ENCODE assay signal across 5 fruit fly cellular contexts in genomic region chr3L:9441907-9442479, dm6.
TF ChIP-seq lines count a peak whose summit lies in the region.

Gene Bet3, minus strand, starts transcription at chr3L:9442267.
Gene Nf-YA, minus strand, starts transcription at chr3L:9442267.

- no peak for TF ChIP-seq CTCF in whole organism, embryonic (GFP tag; optimal IDR thresholded peaks at IDR 0.05; lab: Kevin White, UChicago)

TF ChIP-seq in whole organism, adult, 20 proteins besides CTCF, POLR2A, EP300 and RAD21 (continues in another document):
- TF ChIP-seq kay (GFP tag; lab: Kevin White, UChicago; ENCODE audit: borderline replicate concordance): no peak
- TF ChIP-seq CG33017 (tag; optimal IDR thresholded peaks at IDR 0.05; lab: Kevin White, UChicago): no peak
- no peak for TF ChIP-seq cnc (optimal IDR thresholded peaks at IDR 0.05; lab: Kevin White, UChicago)
- peak; percentile 78 for TF ChIP-seq toe (GFP tag; optimal IDR thresholded peaks at IDR 0.05; lab: Kevin White, UChicago)
- TF ChIP-seq CG1620 (GFP tag; optimal IDR thresholded peaks at IDR 0.05; lab: Kevin White, UChicago): peak; percentile 72
- peak; percentile 56 for TF ChIP-seq Mnt (GFP tag; optimal IDR thresholded peaks at IDR 0.05; lab: Kevin White, UChicago)
- peak; percentile 68 for TF ChIP-seq Crg-1 (GFP tag; optimal IDR thresholded peaks at IDR 0.05; lab: Kevin White, UChicago)
- peak; percentile 58 for TF ChIP-seq cic (GFP tag; optimal IDR thresholded peaks at IDR 0.05; lab: Kevin White, UChicago)
- peak; percentile 38 for TF ChIP-seq bab1 (GFP tag; optimal IDR thresholded peaks at IDR 0.05; lab: Kevin White, UChicago)
- peak; percentile 50 for TF ChIP-seq ovo (GFP tag; optimal IDR thresholded peaks at IDR 0.05; lab: Kevin White, UChicago)
- TF ChIP-seq CG7101 (tag; optimal IDR thresholded peaks at IDR 0.05; lab: Kevin White, UChicago): peak; percentile 4
- no peak for TF ChIP-seq CG5204 (GFP tag; optimal IDR thresholded peaks at IDR 0.05; lab: Kevin White, UChicago)
- TF ChIP-seq Clk (GFP tag; optimal IDR thresholded peaks at IDR 0.05; lab: Kevin White, UChicago): no peak
- peak; percentile 36 for TF ChIP-seq CG11617 (GFP tag; optimal IDR thresholded peaks at IDR 0.05; lab: Kevin White, UChicago)
- TF ChIP-seq CG7045 (GFP tag; optimal IDR thresholded peaks at IDR 0.05; lab: Kevin White, UChicago): peak; percentile 50
- TF ChIP-seq CG12768 (GFP tag; optimal IDR thresholded peaks at IDR 0.05; lab: Kevin White, UChicago): peak; percentile 10
- TF ChIP-seq pad (GFP tag; optimal IDR thresholded peaks at IDR 0.05; lab: Kevin White, UChicago): peak; percentile 35
- TF ChIP-seq Hr96 (GFP tag; optimal IDR thresholded peaks at IDR 0.05; lab: Kevin White, UChicago): peak; percentile 60

TF ChIP-seq in whole organism, embryonic, 481 proteins besides CTCF, POLR2A, EP300 and RAD21 (continues in another document):
- TF ChIP-seq CG7556 (GFP tag; optimal IDR thresholded peaks at IDR 0.05; lab: Kevin White, UChicago): no peak
- peak; percentile 81 for TF ChIP-seq Gug (GFP tag; IDR thresholded peaks at IDR 0.05; lab: Robert Waterston, UW)
- TF ChIP-seq CG15696 (tag; optimal IDR thresholded peaks at IDR 0.05; lab: Kevin White, UChicago): peak; percentile 55
- peak; percentile 62 for TF ChIP-seq sob (GFP tag; IDR thresholded peaks at IDR 0.05; lab: Robert Waterston, UW)
- TF ChIP-seq slp2 (GFP tag; optimal IDR thresholded peaks at IDR 0.05; lab: Kevin White, UChicago): peak; percentile 27
- peak; percentile 74 for TF ChIP-seq ssp (GFP tag; IDR thresholded peaks at IDR 0.05; lab: Robert Waterston, UW)
- TF ChIP-seq CG9817 (tag; optimal IDR thresholded peaks at IDR 0.05; lab: Kevin White, UChicago): peak; percentile 58
- TF ChIP-seq CG10431 (GFP tag; optimal IDR thresholded peaks at IDR 0.05; lab: Kevin White, UChicago): peak; percentile 8
- no peak; the same call in 2 of the 3 replicates for TF ChIP-seq zfh1 (GFP tag; IDR thresholded peaks at IDR 0.05; lab: Robert Waterston, UW)
- no peak for TF ChIP-seq Ravus (GFP tag; IDR thresholded peaks at IDR 0.05; lab: Robert Waterston, UW)
- no peak for TF ChIP-seq Oaz (GFP tag; IDR thresholded peaks at IDR 0.05; lab: Robert Waterston, UW)
- no peak for TF ChIP-seq CG10959 (GFP tag; IDR thresholded peaks at IDR 0.05; lab: Robert Waterston, UW)
- peak; percentile 88 for TF ChIP-seq NFAT (GFP tag; IDR thresholded peaks at IDR 0.05; lab: Robert Waterston, UW)
- no peak for TF ChIP-seq CG14965 (GFP tag; optimal IDR thresholded peaks at IDR 0.05; lab: Kevin White, UChicago; ENCODE audit: borderline replicate concordance)
- TF ChIP-seq Rfx (GFP tag; IDR thresholded peaks at IDR 0.05; lab: Robert Waterston, UW): peak; percentile 76
- peak; percentile 0 for TF ChIP-seq Bdp1 (GFP tag; optimal IDR thresholded peaks at IDR 0.05; lab: Kevin White, UChicago)
- no peak for TF ChIP-seq salm (tag; optimal IDR thresholded peaks at IDR 0.05; lab: Kevin White, UChicago)
- TF ChIP-seq Lhr (GFP tag; optimal IDR thresholded peaks at IDR 0.05; lab: Kevin White, UChicago): peak; percentile 44
- TF ChIP-seq abd-A (tag; optimal IDR thresholded peaks at IDR 0.05; lab: Kevin White, UChicago): no peak

TF ChIP-seq in whole organism, prepupa, 60 proteins besides CTCF, POLR2A, EP300 and RAD21 (continues in another document):
- peak; percentile 30 for TF ChIP-seq Eip78C (GFP tag; lab: Kevin White, UChicago)
- TF ChIP-seq CG9139 (GFP tag; optimal IDR thresholded peaks at IDR 0.05; lab: Kevin White, UChicago): no peak
- TF ChIP-seq CG6276 (GFP tag; optimal IDR thresholded peaks at IDR 0.05; lab: Kevin White, UChicago): no peak
- no peak for TF ChIP-seq vri (GFP tag; optimal IDR thresholded peaks at IDR 0.05; lab: Kevin White, UChicago)
- peak; percentile 12 for TF ChIP-seq CG6792 (GFP tag; optimal IDR thresholded peaks at IDR 0.05; lab: Kevin White, UChicago)
- TF ChIP-seq Sox14 (GFP tag; optimal IDR thresholded peaks at IDR 0.05; lab: Kevin White, UChicago): peak; percentile 48
- no peak for TF ChIP-seq CG6854 (GFP tag; optimal IDR thresholded peaks at IDR 0.05; lab: Kevin White, UChicago)
- no peak for TF ChIP-seq salr (GFP tag; optimal IDR thresholded peaks at IDR 0.05; lab: Kevin White, UChicago)
- TF ChIP-seq fd59A (GFP tag; optimal IDR thresholded peaks at IDR 0.05; lab: Kevin White, UChicago): no peak
- TF ChIP-seq CG10669 (GFP tag; optimal IDR thresholded peaks at IDR 0.05; lab: Kevin White, UChicago): no peak
- peak; percentile 43 for TF ChIP-seq CG3032 (tag; optimal IDR thresholded peaks at IDR 0.05; lab: Kevin White, UChicago)
- peak; percentile 42 for TF ChIP-seq esn (GFP tag; optimal IDR thresholded peaks at IDR 0.05; lab: Kevin White, UChicago)
- TF ChIP-seq CG16779 (tag; optimal IDR thresholded peaks at IDR 0.05; lab: Kevin White, UChicago): no peak
- TF ChIP-seq Hr4 (GFP tag; optimal IDR thresholded peaks at IDR 0.05; lab: Kevin White, UChicago): no peak
- peak; percentile 39 for TF ChIP-seq cyc (GFP tag; optimal IDR thresholded peaks at IDR 0.05; lab: Kevin White, UChicago)
- peak; percentile 99 for TF ChIP-seq Blimp-1 (GFP tag; optimal IDR thresholded peaks at IDR 0.05; lab: Kevin White, UChicago)
- TF ChIP-seq achi (GFP tag; optimal IDR thresholded peaks at IDR 0.05; lab: Kevin White, UChicago): peak; percentile 31
- TF ChIP-seq lz (GFP tag; optimal IDR thresholded peaks at IDR 0.05; lab: Kevin White, UChicago): peak; percentile 52
- no peak for TF ChIP-seq Ets96B (tag; optimal IDR thresholded peaks at IDR 0.05; lab: Kevin White, UChicago)
- peak; percentile 43 for TF ChIP-seq svp (GFP tag; lab: Kevin White, UChicago)
- TF ChIP-seq topi (GFP tag; optimal IDR thresholded peaks at IDR 0.05; lab: Kevin White, UChicago): peak; percentile 32

TF ChIP-seq in whole organism, pupa, 21 proteins besides CTCF, POLR2A, EP300 and RAD21:
- TF ChIP-seq Ets98B (GFP tag; IDR thresholded peaks at IDR 0.05; lab: Robert Waterston, UW): peak; percentile 27
- TF ChIP-seq CG8301 (tag; optimal IDR thresholded peaks at IDR 0.05; lab: Kevin White, UChicago): no peak
- TF ChIP-seq gl (tag; optimal IDR thresholded peaks at IDR 0.05; lab: Kevin White, UChicago): no peak
- peak; percentile 56; the same call in 1 of the 3 replicates for TF ChIP-seq CG4496 (GFP tag; IDR thresholded peaks at IDR 0.05; lab: Robert Waterston, UW)
- TF ChIP-seq Snoo (tag; optimal IDR thresholded peaks at IDR 0.05; lab: Kevin White, UChicago): peak; percentile 53
- TF ChIP-seq D1 (tag; optimal IDR thresholded peaks at IDR 0.05; lab: Kevin White, UChicago): peak; percentile 88
- TF ChIP-seq Pif1B (GFP tag; optimal IDR thresholded peaks at IDR 0.05; lab: Kevin White, UChicago): no peak
- peak; percentile 54; the same call in 1 of the 3 replicates for TF ChIP-seq fd96Ca (GFP tag; IDR thresholded peaks at IDR 0.05; lab: Robert Waterston, UW)
- no peak for TF ChIP-seq CG13204 (GFP tag; optimal IDR thresholded peaks at IDR 0.05; lab: Kevin White, UChicago)
- TF ChIP-seq CG15710 (tag; optimal IDR thresholded peaks at IDR 0.05; lab: Kevin White, UChicago): peak; percentile 49
- TF ChIP-seq CG12605 (GFP tag; IDR thresholded peaks at IDR 0.05; lab: Robert Waterston, UW): no peak

TF ChIP-seq in whole organism, wandering third instar larva, 38 proteins besides CTCF, POLR2A, EP300 and RAD21 (continues in another document):
- TF ChIP-seq CG32264 (GFP tag; optimal IDR thresholded peaks at IDR 0.05; lab: Kevin White, UChicago) (no peak), OdsH (GFP tag; optimal IDR thresholded peaks at IDR 0.05; lab: Kevin White, UChicago) (no peak), foxo (GFP tag; optimal IDR thresholded peaks at IDR 0.05; lab: Kevin White, UChicago) (peak in 1 of 2 experiments; percentile 56), usp (GFP tag; optimal IDR thresholded peaks at IDR 0.05; lab: Kevin White, UChicago) (no peak), CrebA (GFP tag; optimal IDR thresholded peaks at IDR 0.05; lab: Kevin White, UChicago; ENCODE audit: borderline replicate concordance) (no peak), pan (optimal IDR thresholded peaks at IDR 0.05; lab: Kevin White, UChicago) (no peak), jim (GFP tag; optimal IDR thresholded peaks at IDR 0.05; lab: Kevin White, UChicago) (no peak), woc (GFP tag; optimal IDR thresholded peaks at IDR 0.05; lab: Kevin White, UChicago) (peak; percentile 41), Hr83 (GFP tag; optimal IDR thresholded peaks at IDR 0.05; lab: Kevin White, UChicago; ENCODE audit: poor library complexity, severe bottlenecking) (peak; percentile 80), dmrt93B (GFP tag; optimal IDR thresholded peaks at IDR 0.05; lab: Kevin White, UChicago) (no peak), N (GFP tag; optimal IDR thresholded peaks at IDR 0.05; lab: Kevin White, UChicago) (no peak), Sp1 (GFP tag; optimal IDR thresholded peaks at IDR 0.05; lab: Kevin White, UChicago) (peak; percentile 36), brk (GFP tag; optimal IDR thresholded peaks at IDR 0.05; lab: Kevin White, UChicago) (no peak), Dfd (GFP tag; optimal IDR thresholded peaks at IDR 0.05; lab: Kevin White, UChicago) (no peak), rgr (GFP tag; optimal IDR thresholded peaks at IDR 0.05; lab: Kevin White, UChicago) (peak; percentile 58), Mio (GFP tag; optimal IDR thresholded peaks at IDR 0.05; lab: Kevin White, UChicago) (no peak), Vsx2 (GFP tag; optimal IDR thresholded peaks at IDR 0.05; lab: Kevin White, UChicago; ENCODE audit: partially characterized antibody) (no peak), Abd-B (GFP tag; optimal IDR thresholded peaks at IDR 0.05; lab: Kevin White, UChicago) (no peak), psq (GFP tag; optimal IDR thresholded peaks at IDR 0.05; lab: Kevin White, UChicago) (no peak), br (GFP tag; optimal IDR thresholded peaks at IDR 0.05; lab: Kevin White, UChicago) (no peak), Jra (GFP tag; optimal IDR thresholded peaks at IDR 0.05; lab: Kevin White, UChicago) (peak; percentile 64), tai (GFP tag; optimal IDR thresholded peaks at IDR 0.05; lab: Kevin White, UChicago) (no peak), Dif (GFP tag; optimal IDR thresholded peaks at IDR 0.05; lab: Kevin White, UChicago; ENCODE audit: partially characterized antibody) (no peak), HLH106 (tag; optimal IDR thresholded peaks at IDR 0.05; lab: Kevin White, UChicago) (peak; percentile 39), GATAd (GFP tag; optimal IDR thresholded peaks at IDR 0.05; lab: Kevin White, UChicago) (no peak), Myc (optimal IDR thresholded peaks at IDR 0.05; lab: Kevin White, UChicago) (no peak), dl (GFP tag; optimal IDR thresholded peaks at IDR 0.05; lab: Kevin White, UChicago; ENCODE audit: insufficient read depth in 1 of 2, partially characterized antibody in 2 of 2) (no peak), fru (GFP tag; optimal IDR thresholded peaks at IDR 0.05; lab: Kevin White, UChicago) (no peak), ey (GFP tag; optimal IDR thresholded peaks at IDR 0.05; lab: Kevin White, UChicago) (no peak), sv (GFP tag; optimal IDR thresholded peaks at IDR 0.05; lab: Kevin White, UChicago) (no peak), Hr78 (GFP tag; optimal IDR thresholded peaks at IDR 0.05; lab: Kevin White, UChicago) (no peak), CG9705 (GFP tag; optimal IDR thresholded peaks at IDR 0.05; lab: Kevin White, UChicago) (no peak)
